Worm (Caenorhabditis elegans) whole organism, L4 larva: ENCODE data around the gene pgp-1.

Experiments
- pqm-1 ChIP-seq: sonication (generic microtip); optimal IDR thresholded peaks from 2 replicates; lab custom pipeline; 2017; ENCODE audit warnings: missing biosample characterization, missing genetic modification characterization
- snpc-4 ChIP-seq: fragments of 150-350 bp; optimal IDR thresholded peaks from 2 replicates; lab custom pipeline; 2014; ENCODE audit warnings: missing biosample characterization, missing genetic modification characterization
- unc-62 ChIP-seq, 3 experiments: fragments of 150-350 bp in 1 of 3; sonication (generic microtip); optimal IDR thresholded peaks in 2 of 3; peaks in 1 of 3; 1 replicate in 1 of 3; 2 replicates in 2 of 3; lab custom pipeline; 2014 to 2017; ENCODE audit warnings: missing biosample characterization in 3 of 3, missing genetic modification characterization in 3 of 3, missing genetic modification reagents in 3 of 3, missing genotype in 1 of 3

ce11 chrIV:12617934-12618333 is 19.0 kb upstream of the pgp-1 start:
- no peak for TF ChIP-seq snpc-4
- no peak for TF ChIP-seq unc-62 (GFP tag; optimal IDR thresholded peaks at IDR 0.05 in 1 of 2; lab: Kevin White, UChicago)
- no peak for TF ChIP-seq unc-62 (tag; optimal IDR thresholded peaks at IDR 0.05; lab: Kevin White, UChicago)
- no peak for TF ChIP-seq pqm-1 (tag; lab: Kevin White, UChicago)
